Fruit fly (Drosophila melanogaster) whole organism, embryonic: ENCODE data around the gene Ac3.

Experiments
- CG12769 ChIP-seq: fragments of 200-800 bp; sonication (Bioruptor generic); optimal IDR thresholded peaks from 2 replicates; lab custom pipeline; 2019; ENCODE audit warnings: missing biosample characterization, mild to moderate bottlenecking, missing genetic modification characterization, moderate library complexity
- CG12942 ChIP-seq: fragments of 200-800 bp; sonication (Bioruptor generic); optimal IDR thresholded peaks from 3 replicates; lab custom pipeline; 2016; ENCODE audit warnings: missing biosample characterization, missing genetic modification characterization
- CG14014 ChIP-seq: fragments of 200-800 bp; sonication (Bioruptor generic); IDR thresholded peaks from 2 replicates; pipeline ENCODE4 v1.3.6; 2022; ENCODE audit warnings: missing biosample characterization, missing genetic modification characterization
- CG15479 ChIP-seq: fragments of 200-800 bp; sonication (Bioruptor generic); optimal IDR thresholded peaks from 3 replicates; lab custom pipeline; 2019; ENCODE audit warnings: missing biosample characterization, mild to moderate bottlenecking, missing genetic modification characterization, moderate library complexity
- CG15696 ChIP-seq: fragments of 200-800 bp; sonication (Bioruptor generic); optimal IDR thresholded peaks from 2 replicates; lab custom pipeline; 2019; ENCODE audit warnings: missing biosample characterization, mild to moderate bottlenecking, missing genetic modification characterization, moderate library complexity
- CG17568 ChIP-seq: fragments of 200-800 bp; sonication (Bioruptor generic); optimal IDR thresholded peaks from 2 replicates; lab custom pipeline; 2018; ENCODE audit warnings: missing biosample characterization, mild to moderate bottlenecking, missing genetic modification characterization, moderate library complexity
- CG2199 ChIP-seq: fragments of 200-800 bp; sonication (Bioruptor generic); IDR thresholded peaks from 3 replicates; pipeline ENCODE4 v1.3.6; 2022; ENCODE audit warnings: missing biosample characterization, missing genetic modification characterization
- CG2202 ChIP-seq: fragments of 200-800 bp; sonication (Bioruptor generic); optimal IDR thresholded peaks from 2 replicates; lab custom pipeline; 2018; ENCODE audit warnings: missing biosample characterization, mild to moderate bottlenecking, missing genetic modification characterization
- CG32772 ChIP-seq: fragments of 200-800 bp; sonication (Bioruptor generic); IDR thresholded peaks from 2 replicates; pipeline ENCODE4 v1.3.6; 2022; ENCODE audit warnings: missing biosample characterization, missing genetic modification characterization
- CG34376 ChIP-seq: fragments of 200-800 bp; sonication (Bioruptor generic); optimal IDR thresholded peaks from 2 replicates; lab custom pipeline; 2018; ENCODE audit warnings: missing biosample characterization, mild to moderate bottlenecking, missing genetic modification characterization
- CG43689 ChIP-seq: fragments of 200-800 bp; sonication (Bioruptor generic); IDR thresholded peaks from 2 replicates; pipeline ENCODE4 v1.3.6; 2022; ENCODE audit warnings: missing biosample characterization, missing genetic modification characterization
- CG4617 ChIP-seq: fragments of 200-800 bp; sonication (Bioruptor generic); optimal IDR thresholded peaks from 3 replicates; lab custom pipeline; 2016; ENCODE audit warnings: missing biosample characterization, missing genetic modification characterization, borderline replicate concordance
- CG4820 ChIP-seq: fragments of 200-800 bp; sonication (Bioruptor generic); optimal IDR thresholded peaks from 3 replicates; lab custom pipeline; 2016; ENCODE audit warnings: missing biosample characterization, missing genetic modification characterization
- CG5245 ChIP-seq: fragments of 200-800 bp; sonication (Bioruptor generic); optimal IDR thresholded peaks from 3 replicates; lab custom pipeline; 2016; ENCODE audit warnings: missing biosample characterization, missing genetic modification characterization
- CG5953 ChIP-seq: fragments of 200-800 bp; sonication (Bioruptor generic); IDR thresholded peaks from 2 replicates; pipeline ENCODE4 v1.3.6; 2022; ENCODE audit warnings: missing biosample characterization, missing genetic modification characterization
- CG7745 ChIP-seq: fragments of 200-800 bp; sonication (Bioruptor generic); optimal IDR thresholded peaks from 2 replicates; lab custom pipeline; 2018; ENCODE audit warnings: missing biosample characterization, mild to moderate bottlenecking, missing genetic modification characterization, moderate library complexity
- CG8924 ChIP-seq: fragments of 200-800 bp; optimal IDR thresholded peaks from 3 replicates; lab custom pipeline; 2019; ENCODE audit warnings: missing biosample characterization, mild to moderate bottlenecking, missing genetic modification characterization, moderate library complexity
- CG9215 ChIP-seq: fragments of 200-800 bp; sonication (Bioruptor generic); IDR thresholded peaks from 2 replicates; pipeline ENCODE4 v1.3.6; 2022; ENCODE audit warnings: missing biosample characterization, missing genetic modification characterization
- Dad ChIP-seq: fragments of 200-800 bp; sonication (Bioruptor generic); optimal IDR thresholded peaks from 3 replicates; lab custom pipeline; 2016; ENCODE audit warnings: missing biosample characterization, missing genetic modification characterization
- Dip3 ChIP-seq: fragments of 200-800 bp; sonication (Bioruptor generic); optimal IDR thresholded peaks from 3 replicates; lab custom pipeline; 2016; ENCODE audit warnings: missing biosample characterization, missing genetic modification characterization
- Fer3 ChIP-seq: fragments of 200-800 bp; sonication (Bioruptor generic); optimal IDR thresholded peaks from 2 replicates; lab custom pipeline; 2018; ENCODE audit warnings: missing biosample characterization, mild to moderate bottlenecking, missing genetic modification characterization, moderate library complexity
- H2.0 ChIP-seq: fragments of 200-800 bp; sonication (Bioruptor generic); IDR thresholded peaks from 2 replicates; pipeline ENCODE4 v1.3.6; 2022; ENCODE audit warnings: missing biosample characterization, missing genetic modification characterization
- HLH4C ChIP-seq: fragments of 200-800 bp; sonication (Bioruptor generic); IDR thresholded peaks from 3 replicates; pipeline ENCODE4 v1.3.6; 2022; ENCODE audit warnings: missing biosample characterization, missing genetic modification characterization; ENCODE audit not compliant: partially characterized antibody
- Lpt ChIP-seq: fragments of >200 bp; optimal IDR thresholded peaks from 2 replicates; lab custom pipeline; 2018; ENCODE audit warnings: missing biosample characterization, missing genetic modification characterization
- Med ChIP-seq: fragments of 200-800 bp; sonication (Bioruptor generic); peaks from one replicate; lab custom pipeline; 2016; ENCODE audit warnings: missing biosample characterization, missing genetic modification characterization, mild to moderate bottlenecking, inconsistent platforms, moderate library complexity
- NK7.1 ChIP-seq: fragments of 200-800 bp; sonication (Bioruptor generic); optimal IDR thresholded peaks from 3 replicates; lab custom pipeline; 2016; ENCODE audit warnings: missing biosample characterization, missing genetic modification characterization
- Nf-YA ChIP-seq: fragments of 200-800 bp; sonication (Bioruptor generic); IDR thresholded peaks from 2 replicates; pipeline ENCODE4 v1.3.6; 2022; ENCODE audit warnings: missing biosample characterization, missing genetic modification characterization
- Six4 ChIP-seq: fragments of 200-800 bp; sonication (Bioruptor generic); optimal IDR thresholded peaks from 2 replicates; lab custom pipeline; 2016; ENCODE audit warnings: missing biosample characterization, missing genetic modification characterization
- Trl ChIP-seq, 3 experiments: fragments of >200 bp in 2 of 3; fragments of 200-800 bp in 1 of 3; sonication (Bioruptor generic) in 1 of 3; optimal IDR thresholded peaks; 2 replicates in 1 of 3; 3 replicates in 2 of 3; lab custom pipeline; 2016 to 2017; ENCODE audit warnings: missing biosample characterization in 1 of 3, missing genetic modification characterization in 1 of 3
- ac ChIP-seq: fragments of 200-800 bp; sonication (Bioruptor generic); optimal IDR thresholded peaks from 3 replicates; lab custom pipeline; 2017; ENCODE audit warnings: missing biosample characterization, mild to moderate bottlenecking, missing genetic modification characterization
- cad ChIP-seq: fragments of >200 bp; optimal IDR thresholded peaks from 2 replicates; lab custom pipeline; 2017; ENCODE audit warnings: missing biosample characterization, missing genetic modification characterization
- chn ChIP-seq: fragments of 200-800 bp; sonication (Bioruptor generic); optimal IDR thresholded peaks from 2 replicates; lab custom pipeline; 2016; ENCODE audit warnings: missing biosample characterization, missing genetic modification characterization
- croc ChIP-seq: fragments of 200-800 bp; sonication (Bioruptor generic); conservative IDR thresholded peaks from 3 replicates; pipeline ENCODE4 v1.3.6; 2022; ENCODE audit warnings: missing biosample characterization, missing genetic modification characterization
- dm ChIP-seq: fragments of 200-800 bp; sonication (Bioruptor generic); optimal IDR thresholded peaks from 3 replicates; lab custom pipeline; 2016; ENCODE audit warnings: missing biosample characterization, missing genetic modification characterization
- eve ChIP-seq, 2 experiments: fragments of >200 bp; optimal IDR thresholded peaks; 2 replicates each; lab custom pipeline; 2017; ENCODE audit warnings: missing biosample characterization in 2 of 2, missing genetic modification characterization in 2 of 2
- eyg ChIP-seq: fragments of 200-800 bp; sonication (Bioruptor generic); optimal IDR thresholded peaks from 3 replicates; lab custom pipeline; 2016; ENCODE audit warnings: missing biosample characterization, missing genetic modification characterization
- hbn ChIP-seq: fragments of 200-800 bp; sonication (Bioruptor generic); IDR thresholded peaks from 2 replicates; pipeline ENCODE4 v1.3.6; 2022; ENCODE audit warnings: missing biosample characterization, missing genetic modification characterization; ENCODE audit not compliant: partially characterized antibody
- ind ChIP-seq: fragments of 200-800 bp; sonication (Bioruptor generic); optimal IDR thresholded peaks from 3 replicates; lab custom pipeline; 2016; ENCODE audit warnings: missing biosample characterization, missing genetic modification characterization
- nmo ChIP-seq: fragments of 200-800 bp; sonication (Bioruptor generic); optimal IDR thresholded peaks from 2 replicates; lab custom pipeline; 2018; ENCODE audit warnings: missing biosample characterization, mild to moderate bottlenecking, missing genetic modification characterization, moderate library complexity
- pros ChIP-seq: fragments of 200-800 bp; sonication (Bioruptor generic); optimal IDR thresholded peaks from 3 replicates; lab custom pipeline; 2019; ENCODE audit warnings: missing biosample characterization, mild to moderate bottlenecking, missing genetic modification characterization, moderate library complexity
- sens ChIP-seq: fragments of 200-800 bp; sonication (Bioruptor generic); peaks from one replicate; lab custom pipeline; 2016; ENCODE audit warnings: missing biosample characterization, missing genetic modification characterization
- tio ChIP-seq: fragments of 200-800 bp; sonication (Bioruptor generic); optimal IDR thresholded peaks from 2 replicates; lab custom pipeline; 2017; ENCODE audit warnings: missing biosample characterization, missing genetic modification characterization, inconsistent platforms
- wdn ChIP-seq: fragments of 200-800 bp; sonication (Bioruptor generic); IDR thresholded peaks from 2 replicates; pipeline ENCODE4 v1.3.6; 2022; ENCODE audit warnings: missing biosample characterization, missing genetic modification characterization
- wek ChIP-seq: fragments of 200-800 bp; sonication (Bioruptor generic); optimal IDR thresholded peaks from 3 replicates; lab custom pipeline; 2018; ENCODE audit warnings: missing biosample characterization, mild to moderate bottlenecking, missing genetic modification characterization, moderate library complexity
- zen ChIP-seq: fragments of 200-800 bp; sonication (Bioruptor generic); optimal IDR thresholded peaks from 3 replicates; lab custom pipeline; 2018; ENCODE audit warnings: missing biosample characterization, mild to moderate bottlenecking, missing genetic modification characterization, moderate library complexity

Ac3 gene

DNA sequence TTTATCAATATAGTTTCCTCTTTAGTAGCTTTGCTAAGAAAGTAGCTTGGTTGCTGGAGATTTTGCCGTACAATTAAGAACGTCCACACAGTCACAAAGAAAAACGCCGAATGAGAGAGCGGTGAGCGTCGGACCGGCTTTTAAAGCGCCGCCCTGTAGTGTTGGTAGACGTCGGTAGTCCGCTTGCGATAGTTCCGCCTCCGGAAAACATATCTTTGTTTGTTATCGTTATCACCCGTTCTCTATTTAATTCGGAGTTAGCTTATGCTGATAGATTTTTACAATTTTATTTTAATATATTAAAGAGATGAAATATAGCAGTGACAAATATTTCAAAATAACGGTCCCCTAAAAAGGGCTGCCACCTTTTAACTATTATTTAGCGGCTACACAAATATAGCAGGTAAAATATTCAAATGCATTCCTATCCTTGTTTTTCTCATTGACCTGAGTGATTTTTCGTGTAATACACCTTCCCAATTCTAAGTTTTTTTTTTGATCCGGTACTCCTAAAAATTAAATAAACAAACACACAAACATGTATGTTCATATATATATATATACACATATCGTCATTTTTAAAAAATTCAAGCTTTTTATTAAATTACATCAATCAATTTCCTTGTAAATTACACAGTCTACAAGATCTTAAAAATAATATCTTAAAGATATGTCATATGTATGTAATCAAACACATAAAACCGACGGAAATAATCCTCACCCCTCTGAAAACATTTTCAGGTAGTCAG lies 2.4 kb upstream of the Ac3 start, which contains the start of gene Df31 (continued):
- peak; percentile 13 for TF ChIP-seq zen (tag; lab: Kevin White, UChicago)
- peak; percentile 35 for TF ChIP-seq CG4617 (GFP tag; lab: Kevin White, UChicago)
- TF ChIP-seq CG9215 = no peak
- no peak for TF ChIP-seq CG32772 (GFP tag; lab: Robert Waterston, UW)
- TF ChIP-seq CG34376 = peak; percentile 52
- peak in 1 of 2 experiments; percentile 82 for TF ChIP-seq eve (GFP tag; optimal IDR thresholded peaks at IDR 0.05; lab: Kevin White, UChicago)
- peak; percentile 46 for TF ChIP-seq chn (GFP tag; lab: Kevin White, UChicago)
- TF ChIP-seq CG43689 (GFP tag; lab: Robert Waterston, UW) = no peak
- TF ChIP-seq croc = peak; percentile 17; the same call in 1 of the 3 replicates
- TF ChIP-seq CG4820 = peak; percentile 16
- TF ChIP-seq CG12769 (tag; lab: Kevin White, UChicago) = peak; percentile 16
- peak; percentile 57 for TF ChIP-seq Fer3 (tag; lab: Kevin White, UChicago)
- peak; percentile 89 for TF ChIP-seq hbn (GFP tag; lab: Robert Waterston, UW)
- TF ChIP-seq wdn (GFP tag; lab: Robert Waterston, UW) = no peak
- peak; percentile 45 for TF ChIP-seq nmo

DNA sequence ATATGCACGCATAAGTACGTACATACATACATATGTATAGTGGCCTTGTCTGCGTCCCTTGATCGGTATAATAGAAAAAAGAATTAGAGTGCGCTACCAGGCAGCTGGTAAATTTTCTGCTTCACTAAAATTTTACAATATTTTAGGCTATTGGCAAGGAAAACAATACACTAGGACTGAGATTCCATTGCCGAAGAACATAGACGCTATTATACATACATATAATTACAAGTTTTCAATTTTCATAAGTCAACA lies 1.9 kb upstream of the Ac3 start:
- TF ChIP-seq dm (GFP tag; lab: Kevin White, UChicago) (no peak), Nf-YA (GFP tag; lab: Robert Waterston, UW) (no peak), ac (peak; percentile 16), Dip3 (GFP tag; lab: Kevin White, UChicago) (no peak), CG2199 (GFP tag; lab: Robert Waterston, UW) (peak; percentile 87), CG14014 (GFP tag; lab: Robert Waterston, UW) (no peak), Med (GFP tag; lab: Kevin White, UChicago) (peak; percentile 57), CG8924 (tag; lab: Kevin White, UChicago) (no peak)
- TF ChIP-seq, all 482 proteins: peak for 3

DNA sequence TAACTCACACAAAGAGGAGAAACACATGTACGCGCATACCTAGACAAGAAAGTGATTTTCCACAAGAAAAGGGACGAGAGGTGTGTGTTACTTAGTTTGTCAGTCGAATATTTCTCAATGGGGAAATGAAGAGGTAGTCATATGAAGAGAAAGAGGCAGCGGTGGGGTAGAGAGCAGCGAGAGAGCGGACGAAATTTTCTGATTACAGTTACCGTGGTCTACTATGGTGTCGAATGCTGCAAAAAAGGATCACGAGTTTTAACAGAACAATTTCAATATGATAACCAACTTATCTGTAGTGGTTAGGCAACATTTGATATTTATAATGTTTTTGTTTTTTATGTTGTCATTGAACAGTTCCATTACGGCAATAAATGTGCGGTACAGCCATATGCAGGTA lies 522 bp downstream of the Ac3 start:
- TF ChIP-seq CG2202 (tag; lab: Kevin White, UChicago) (no peak), Six4 (GFP tag; lab: Kevin White, UChicago) (no peak), ind (no peak), CG7745 (tag; lab: Kevin White, UChicago) (no peak), sens (GFP tag; lab: Kevin White, UChicago) (peak; percentile 21), Trl (optimal IDR thresholded peaks at IDR 0.05; lab: Kevin White, UChicago) (peak; percentile 60), Trl (GFP tag; optimal IDR thresholded peaks at IDR 0.05; lab: Kevin White, UChicago) (peak; percentile 23), CG2199 (GFP tag; lab: Robert Waterston, UW) (peak; percentile 60; the same call in 2 of the 3 replicates), CG17568 (GFP tag; lab: Kevin White, UChicago) (no peak), tio (GFP tag; lab: Kevin White, UChicago) (no peak), cad (GFP tag; lab: Kevin White, UChicago) (peak; percentile 71), CG15696 (no peak), CG12942 (GFP tag; lab: Kevin White, UChicago) (no peak), eve (GFP tag; optimal IDR thresholded peaks at IDR 0.05; lab: Kevin White, UChicago) (peak in 1 of 2 experiments; percentile 35), hbn (GFP tag; lab: Robert Waterston, UW) (no peak), pros (GFP tag; lab: Kevin White, UChicago) (peak; percentile 15), CG5953 (GFP tag; lab: Robert Waterston, UW) (no peak), CG15479 (GFP tag; lab: Kevin White, UChicago) (peak; percentile 53), wek (no peak), CG5245 (no peak), HLH4C (no peak), Dad (GFP tag; lab: Kevin White, UChicago) (no peak), H2.0 (GFP tag; lab: Robert Waterston, UW) (no peak), eyg (GFP tag; lab: Kevin White, UChicago) (no peak), Lpt (GFP tag; lab: Kevin White, UChicago) (no peak), NK7.1 (GFP tag; lab: Kevin White, UChicago) (no peak)
